Fruit fly (Drosophila melanogaster): ENCODE data around the gene pps.

DNA sequence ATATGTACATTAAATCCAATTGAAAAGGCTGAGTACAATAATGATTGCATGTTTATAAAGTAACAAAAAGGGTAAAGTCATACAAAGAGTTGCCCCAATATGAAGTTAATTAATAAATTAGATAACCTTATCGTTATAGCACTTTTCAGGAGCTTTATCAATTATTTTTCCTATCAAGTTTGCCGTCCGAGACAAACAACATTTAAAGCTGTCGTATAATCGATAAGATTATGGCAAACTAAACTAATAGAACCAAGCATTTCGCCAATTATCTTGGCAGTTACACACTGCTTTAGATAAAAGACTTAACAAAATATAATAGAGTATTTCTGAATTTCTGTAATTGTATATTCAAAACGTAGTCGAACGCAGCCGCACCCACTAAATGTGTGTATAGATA, 8.5 kb upstream of the pps start:
- no peak for TF ChIP-seq CG8478 (optimal IDR thresholded peaks at IDR 0.05)
- TF ChIP-seq CTCF (optimal IDR thresholded peaks at IDR 0.05): no peak

All from S2 (cell line).